Worm (Caenorhabditis elegans) whole organism, late embryonic: ENCODE measurements around the gene ZK1067.4.

Source experiments
- ahr-1 ChIP-seq: sonication (generic microtip); optimal IDR thresholded peaks from 2 replicates; lab custom pipeline; 2016; ENCODE audit warnings: missing genetic modification characterization, missing compliant biosample characterization
- ceh-24 ChIP-seq: sonication (generic microtip); optimal IDR thresholded peaks from 2 replicates; lab custom pipeline; 2016; ENCODE audit warnings: mild to moderate bottlenecking, missing genetic modification characterization, missing compliant biosample characterization
- ceh-34 ChIP-seq: sonication (generic microtip); optimal IDR thresholded peaks from 2 replicates; lab custom pipeline; 2016; ENCODE audit warnings: mild to moderate bottlenecking, missing genetic modification characterization, missing compliant biosample characterization
- ceh-48 ChIP-seq: sonication (generic microtip); optimal IDR thresholded peaks from 2 replicates; lab custom pipeline; 2016; ENCODE audit warnings: missing genetic modification characterization, inconsistent platforms, missing compliant biosample characterization
- dmd-4 ChIP-seq: sonication (generic microtip); optimal IDR thresholded peaks from 2 replicates; lab custom pipeline; 2016; ENCODE audit warnings: borderline replicate concordance, missing genetic modification characterization, missing compliant biosample characterization
- fax-1 ChIP-seq: sonication (generic microtip); optimal IDR thresholded peaks from 2 replicates; lab custom pipeline; 2016; ENCODE audit warnings: missing genotype, missing genetic modification characterization, missing compliant biosample characterization
- fkh-10 ChIP-seq: fragments of 150-350 bp; optimal IDR thresholded peaks from 2 replicates; lab custom pipeline; 2014; ENCODE audit warnings: missing biosample characterization, missing genetic modification reagents, missing genetic modification characterization
- hlh-6 ChIP-seq: sonication (generic microtip); optimal IDR thresholded peaks from 2 replicates; lab custom pipeline; 2016; ENCODE audit warnings: missing genotype, missing genetic modification characterization, missing compliant biosample characterization
- nfya-1 ChIP-seq: sonication (generic microtip); optimal IDR thresholded peaks from 2 replicates; lab custom pipeline; 2017; ENCODE audit warnings: missing genetic modification characterization, mild to moderate bottlenecking, missing compliant biosample characterization, antibody characterized with exemption, moderate library complexity
- npax-4 ChIP-seq: sonication (generic microtip); optimal IDR thresholded peaks from 2 replicates; lab custom pipeline; 2016; ENCODE audit warnings: missing genetic modification characterization, missing compliant biosample characterization
- pha-4 ChIP-seq: fragments of 150-350 bp; optimal IDR thresholded peaks from 2 replicates; lab custom pipeline; 2018; ENCODE audit warnings: missing biosample characterization, missing genetic modification reagents, missing genetic modification characterization
- pqm-1 ChIP-seq: sonication (generic microtip); optimal IDR thresholded peaks from 2 replicates; lab custom pipeline; 2016; ENCODE audit warnings: missing genetic modification characterization, missing compliant biosample characterization
- sdc-2 ChIP-seq: sonication (generic microtip); optimal IDR thresholded peaks from 2 replicates; lab custom pipeline; 2016; ENCODE audit warnings: missing genotype, missing genetic modification characterization, missing compliant biosample characterization

ce11 chrII:9213055-9213708 lies 3.0 kb downstream of the ZK1067.4 start, which contains the start of gene znfx-1:
- TF ChIP-seq ahr-1 (tag; lab: Kevin White, UChicago) (no peak), pqm-1 (tag; lab: Kevin White, UChicago) (no peak), fax-1 (tag; lab: Kevin White, UChicago) (no peak), sdc-2 (tag; lab: Kevin White, UChicago) (no peak), hlh-6 (tag; lab: Kevin White, UChicago) (no peak), ceh-48 (tag; lab: Kevin White, UChicago) (no peak), ceh-24 (tag; lab: Kevin White, UChicago) (no peak), nfya-1 (tag; lab: Kevin White, UChicago) (no peak), npax-4 (tag; lab: Kevin White, UChicago) (no peak), pha-4 (tag; lab: Kevin White, UChicago) (no peak), ceh-34 (tag; lab: Kevin White, UChicago) (no peak), fkh-10 (no peak), dmd-4 (no peak)
